Fruit fly (Drosophila melanogaster) whole organism, wandering third instar larva: ENCODE measurements around the gene CG3473.

Experiments
- CG32264 ChIP-seq: fragments of 200-800 bp; sonication (Bioruptor generic); optimal IDR thresholded peaks from 2 replicates; lab custom pipeline; 2016; ENCODE audit warnings: missing biosample characterization, missing genetic modification characterization
- CG9705 ChIP-seq: fragments of 200-800 bp; sonication (Bioruptor generic); optimal IDR thresholded peaks from 2 replicates; lab custom pipeline; 2018; ENCODE audit warnings: missing biosample characterization, mild to moderate bottlenecking, missing genetic modification characterization
- CrebA ChIP-seq: fragments of 200-800 bp; sonication (Bioruptor generic); optimal IDR thresholded peaks from 2 replicates; lab custom pipeline; 2016; ENCODE audit warnings: missing biosample characterization, mild to moderate bottlenecking, missing genetic modification characterization, borderline replicate concordance
- Dfd ChIP-seq: fragments of >200 bp; optimal IDR thresholded peaks from 2 replicates; lab custom pipeline; 2017; ENCODE audit warnings: missing biosample characterization, missing genetic modification characterization
- GATAd ChIP-seq: sonication (Bioruptor generic); optimal IDR thresholded peaks from 2 replicates; lab custom pipeline; 2016; ENCODE audit warnings: missing biosample characterization, missing genetic modification characterization
- HLH106 ChIP-seq: fragments of 200-800 bp; optimal IDR thresholded peaks from 3 replicates; lab custom pipeline; 2019; ENCODE audit warnings: missing biosample characterization, mild to moderate bottlenecking, missing genetic modification characterization, moderate library complexity
- Hnf4 ChIP-seq: fragments of 200-800 bp; sonication (Bioruptor generic); optimal IDR thresholded peaks from 2 replicates; lab custom pipeline; 2016; ENCODE audit warnings: missing biosample characterization, mild to moderate bottlenecking, missing genetic modification characterization
- Hr78 ChIP-seq: fragments of >200 bp; optimal IDR thresholded peaks from 2 replicates; lab custom pipeline; 2017; ENCODE audit warnings: missing biosample characterization, missing genetic modification characterization
- Jra ChIP-seq: sonication (Bioruptor generic); optimal IDR thresholded peaks from 2 replicates; lab custom pipeline; 2016; ENCODE audit warnings: missing biosample characterization, missing genetic modification characterization
- Mio ChIP-seq: sonication (Bioruptor generic); optimal IDR thresholded peaks from 2 replicates; lab custom pipeline; 2016; ENCODE audit warnings: missing biosample characterization, missing genetic modification characterization
- Myc ChIP-seq: fragments of >200 bp; optimal IDR thresholded peaks from 2 replicates; lab custom pipeline; 2017
- N ChIP-seq: fragments of >200 bp; optimal IDR thresholded peaks from 2 replicates; lab custom pipeline; 2018; ENCODE audit warnings: missing biosample characterization, missing external identifiers, missing genetic modification characterization
- OdsH ChIP-seq: fragments of 200-800 bp; sonication (Bioruptor generic); optimal IDR thresholded peaks from 2 replicates; lab custom pipeline; 2016; ENCODE audit warnings: missing biosample characterization, mild to moderate bottlenecking, missing genetic modification characterization
- Rel ChIP-seq, 2 experiments: fragments of 200-800 bp; sonication (Bioruptor generic) in 1 of 2; optimal IDR thresholded peaks; 2 replicates in 1 of 2; 3 replicates in 1 of 2; lab custom pipeline; 2016 to 2019; ENCODE audit warnings: mild to moderate bottlenecking in 2 of 2, missing biosample characterization in 2 of 2, missing genetic modification characterization in 2 of 2, moderate library complexity in 1 of 2
- Sp1 ChIP-seq: fragments of 200-800 bp; sonication (Bioruptor generic); optimal IDR thresholded peaks from 3 replicates; lab custom pipeline; 2019; ENCODE audit warnings: missing biosample characterization, mild to moderate bottlenecking, missing genetic modification characterization, moderate library complexity
- Vsx2 ChIP-seq: fragments of 200-300, 225-300 bp; sonication (Bioruptor generic); optimal IDR thresholded peaks from 2 replicates; lab custom pipeline; 2018; ENCODE audit warnings: missing biosample characterization, missing genetic modification characterization; ENCODE audit not compliant: partially characterized antibody
- br ChIP-seq: fragments of 200-800 bp; sonication (Bioruptor generic); optimal IDR thresholded peaks from 2 replicates; lab custom pipeline; 2016; ENCODE audit warnings: missing biosample characterization, missing genetic modification characterization
- brk ChIP-seq: fragments of 200-800 bp; sonication (Bioruptor generic); optimal IDR thresholded peaks from 2 replicates; lab custom pipeline; 2016; ENCODE audit warnings: missing biosample characterization, mild to moderate bottlenecking, missing genetic modification characterization
- dmrt93B ChIP-seq: fragments of 200-800 bp; sonication (Bioruptor generic); optimal IDR thresholded peaks from 2 replicates; lab custom pipeline; 2018; ENCODE audit warnings: missing biosample characterization, mild to moderate bottlenecking, missing genetic modification characterization
- dsf ChIP-seq: sonication (Bioruptor generic); optimal IDR thresholded peaks from 2 replicates; lab custom pipeline; 2016; ENCODE audit warnings: missing biosample characterization, missing genetic modification characterization, borderline replicate concordance
- ey ChIP-seq: fragments of 200-800 bp; sonication (Bioruptor generic); optimal IDR thresholded peaks from 2 replicates; lab custom pipeline; 2016; ENCODE audit warnings: missing biosample characterization, missing genetic modification characterization
- foxo ChIP-seq, 2 experiments: fragments of 200-800 bp; sonication (Bioruptor generic); optimal IDR thresholded peaks; 2 replicates in 1 of 2; 3 replicates in 1 of 2; lab custom pipeline; 2016 to 2017; ENCODE audit warnings: missing biosample characterization in 2 of 2, missing genetic modification characterization in 2 of 2
- h ChIP-seq: fragments of 200-800 bp; sonication (Bioruptor generic); optimal IDR thresholded peaks from 3 replicates; lab custom pipeline; 2016; ENCODE audit warnings: missing biosample characterization, mild to moderate bottlenecking, missing genetic modification characterization
- jim ChIP-seq: fragments of 175-275, 200-325 bp; sonication (Bioruptor generic); optimal IDR thresholded peaks from 2 replicates; lab custom pipeline; 2016; ENCODE audit warnings: missing biosample characterization, mild to moderate bottlenecking, missing genetic modification characterization
- lola ChIP-seq: fragments of >200 bp; optimal IDR thresholded peaks from 2 replicates; lab custom pipeline; 2017; ENCODE audit warnings: missing biosample characterization, missing genetic modification characterization
- pan ChIP-seq: fragments of >200 bp; optimal IDR thresholded peaks from 2 replicates; lab custom pipeline; 2017
- rgr ChIP-seq: fragments of 200-800 bp; sonication (Bioruptor generic); optimal IDR thresholded peaks from 3 replicates; lab custom pipeline; 2016; ENCODE audit warnings: missing biosample characterization, mild to moderate bottlenecking, missing genetic modification characterization
- sage ChIP-seq: fragments of 200-800 bp; sonication (Bioruptor generic); optimal IDR thresholded peaks from 2 replicates; lab custom pipeline; 2016; ENCODE audit warnings: missing biosample characterization, mild to moderate bottlenecking, missing genetic modification characterization
- sv ChIP-seq: fragments of 200-800 bp; sonication (Bioruptor generic); optimal IDR thresholded peaks from 3 replicates; lab custom pipeline; 2016; ENCODE audit warnings: missing biosample characterization, missing genetic modification characterization
- tai ChIP-seq: sonication (Bioruptor generic); optimal IDR thresholded peaks from 2 replicates; lab custom pipeline; 2016; ENCODE audit warnings: missing biosample characterization, missing genetic modification characterization
- woc ChIP-seq: sonication (Bioruptor generic); optimal IDR thresholded peaks from 2 replicates; lab custom pipeline; 2016; ENCODE audit warnings: missing biosample characterization, mild to moderate bottlenecking, missing genetic modification characterization

The CG3473 gene

DNA sequence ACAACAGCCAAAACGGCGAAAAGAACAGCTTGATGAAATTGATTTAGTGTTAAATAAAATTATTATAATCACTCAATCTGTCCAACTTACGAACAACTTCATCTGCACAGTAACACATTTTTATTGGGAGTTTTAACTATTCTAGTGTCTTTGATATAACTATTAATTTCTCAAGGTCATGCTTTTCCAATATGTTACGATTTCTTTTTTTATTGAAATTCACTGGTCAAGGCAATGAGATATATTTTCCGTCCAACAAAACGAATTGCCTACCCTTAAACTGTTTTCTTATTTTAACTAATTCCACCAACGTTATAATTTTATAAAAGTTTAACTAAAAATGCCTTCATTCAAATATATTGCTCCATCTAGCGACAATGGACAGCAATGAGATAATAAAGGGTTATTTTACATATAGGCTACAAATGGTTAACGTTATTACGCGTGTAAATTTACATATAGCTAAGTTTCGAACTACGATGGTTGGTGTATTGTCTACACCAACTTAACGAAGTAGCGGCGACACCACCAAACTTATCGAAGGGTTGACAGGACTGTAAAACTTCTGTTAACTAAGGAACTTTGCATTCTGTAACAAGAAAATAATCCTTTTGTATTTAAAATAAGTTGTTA lies 25.2 kb upstream of the CG3473 start:
- no peak for TF ChIP-seq dsf (GFP tag; lab: Kevin White, UChicago)
- peak; percentile 91 for TF ChIP-seq Myc (lab: Kevin White, UChicago)

DNA sequence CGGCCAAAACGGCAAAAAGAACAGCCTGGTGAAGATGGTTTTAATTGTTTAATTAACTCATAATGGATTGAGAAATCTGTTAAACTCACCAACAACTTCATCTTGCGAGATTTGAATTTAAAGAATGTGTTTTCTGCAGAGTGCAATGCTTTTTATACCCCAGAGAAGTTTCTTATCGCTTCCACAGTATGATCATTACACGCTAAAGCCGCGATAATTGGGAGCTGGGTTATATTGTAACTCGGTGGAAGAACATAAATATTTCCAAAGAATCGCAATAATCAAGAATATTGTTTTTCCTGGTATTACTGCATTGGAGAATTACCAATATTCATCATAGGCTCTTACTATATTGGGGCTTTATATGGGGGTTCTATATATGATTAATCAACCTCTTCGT lies 24.6 kb upstream of the CG3473 start, which contains the start of gene CG42680:
TSS of gene CG42680 (minus strand) at position 101 of the 400 bp plus-strand sequence.
- TF ChIP-seq GATAd (GFP tag; lab: Kevin White, UChicago) (no peak), HLH106 (tag; lab: Kevin White, UChicago) (no peak), jim (GFP tag; lab: Kevin White, UChicago) (no peak), dsf (GFP tag; lab: Kevin White, UChicago) (no peak), h (GFP tag; lab: Kevin White, UChicago) (no peak), ey (no peak), Jra (GFP tag; lab: Kevin White, UChicago) (no peak), Dfd (GFP tag; lab: Kevin White, UChicago) (no peak), CG32264 (GFP tag; lab: Kevin White, UChicago) (no peak), CG9705 (no peak), Sp1 (GFP tag; lab: Kevin White, UChicago) (no peak)

DNA sequence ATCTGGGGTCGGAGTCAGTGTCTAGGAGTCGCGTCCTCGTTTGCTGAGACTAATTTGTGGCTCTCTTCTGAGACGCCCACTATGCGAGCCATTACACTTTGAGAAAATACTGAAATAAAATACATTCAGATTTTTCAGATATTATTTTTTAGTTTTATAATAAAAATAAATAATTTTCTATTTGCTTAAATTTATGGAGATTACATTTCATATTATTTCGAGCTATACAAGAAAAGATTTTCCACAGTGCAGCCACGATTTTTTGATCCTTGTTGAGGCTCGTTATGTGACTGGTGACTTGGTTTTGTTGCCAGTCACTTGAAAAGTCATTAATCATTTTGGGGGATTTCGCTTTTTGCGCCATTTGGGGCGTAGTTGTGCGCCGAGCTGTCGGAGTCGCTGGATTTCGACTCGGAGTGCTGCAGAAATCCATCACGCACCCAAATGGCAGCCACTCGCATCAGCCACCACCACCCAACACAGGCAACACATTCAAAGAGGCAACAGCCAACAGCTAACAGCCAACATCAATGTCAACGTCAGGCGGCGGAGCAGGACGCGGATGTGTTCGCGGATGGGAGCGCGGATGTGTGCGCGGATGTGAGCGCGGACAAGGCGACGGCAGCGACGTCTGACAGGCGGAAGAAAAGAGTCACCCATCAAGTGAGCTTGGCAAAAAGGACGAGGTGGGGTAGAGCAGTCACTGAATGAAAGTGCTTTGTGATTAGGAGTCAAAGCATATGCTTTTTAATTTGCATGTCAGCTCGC lies 23.4 kb upstream of the CG3473 start:
- TF ChIP-seq sage (GFP tag; lab: Kevin White, UChicago): no peak
- TF ChIP-seq Hnf4: no peak
- no peak for TF ChIP-seq pan (lab: Kevin White, UChicago)
- peak; percentile 3 for TF ChIP-seq HLH106 (tag; lab: Kevin White, UChicago)
- no peak for TF ChIP-seq woc (GFP tag; lab: Kevin White, UChicago)
- TF ChIP-seq dmrt93B (GFP tag; lab: Kevin White, UChicago): no peak
- no peak for TF ChIP-seq brk
- TF ChIP-seq, all 38 proteins: peak for 1

DNA sequence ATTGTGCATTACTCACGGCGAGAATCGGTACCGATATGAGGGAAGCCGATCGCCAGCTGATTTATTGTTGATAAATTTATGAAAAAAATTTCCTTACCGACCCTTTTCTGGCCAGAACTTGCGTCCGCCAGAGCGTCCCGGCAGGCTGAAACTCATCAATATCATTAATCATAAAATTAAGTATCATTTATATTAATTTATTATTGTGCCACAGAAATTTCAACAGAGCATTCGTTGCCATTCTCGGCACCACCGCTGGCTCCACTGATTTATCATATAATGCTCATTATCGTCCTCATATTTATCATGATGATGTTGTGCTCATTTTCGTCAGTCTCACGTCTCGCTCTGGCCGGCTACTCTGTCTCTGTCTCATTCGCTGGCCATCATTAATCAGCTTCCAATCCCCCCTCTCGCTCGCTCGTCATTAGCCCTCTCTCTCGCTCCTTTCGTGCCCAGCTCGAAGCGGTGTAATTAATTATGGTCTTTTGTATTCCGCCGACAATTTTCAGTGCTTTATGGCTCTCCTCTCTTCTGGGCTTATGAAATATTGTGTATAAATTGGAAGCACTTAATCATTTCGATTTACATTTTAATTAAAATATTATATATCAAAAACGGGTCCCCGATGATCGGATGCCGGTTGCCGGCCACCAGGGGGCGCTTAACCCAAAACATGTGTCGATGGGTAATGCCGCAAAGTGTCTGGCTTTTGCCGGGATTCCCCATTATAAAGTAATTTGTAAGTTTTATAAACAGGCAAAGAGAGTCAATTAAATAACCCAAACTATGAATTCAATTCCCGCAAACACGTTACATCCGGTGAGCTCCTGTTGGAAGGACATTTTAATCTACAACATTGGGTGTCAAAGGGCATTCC lies 17.4 kb upstream of the CG3473 start:
- no peak for TF ChIP-seq lola (GFP tag; lab: Kevin White, UChicago)
- no peak for TF ChIP-seq sv
- no peak for TF ChIP-seq Hnf4
- TF ChIP-seq CrebA (GFP tag; lab: Kevin White, UChicago): no peak
- TF ChIP-seq OdsH (GFP tag; lab: Kevin White, UChicago): no peak
- TF ChIP-seq h (GFP tag; lab: Kevin White, UChicago): no peak
- TF ChIP-seq Dfd (GFP tag; lab: Kevin White, UChicago): no peak
- TF ChIP-seq CG32264 (GFP tag; lab: Kevin White, UChicago): no peak
- no peak for TF ChIP-seq jim (GFP tag; lab: Kevin White, UChicago)
- no peak for TF ChIP-seq HLH106 (tag; lab: Kevin White, UChicago)
- no peak for TF ChIP-seq ey
- no peak for TF ChIP-seq N
- TF ChIP-seq Rel (GFP tag; optimal IDR thresholded peaks at IDR 0.05; lab: Kevin White, UChicago): no peak
- TF ChIP-seq Rel (tag; optimal IDR thresholded peaks at IDR 0.05; lab: Kevin White, UChicago): peak; percentile 85
- no peak for TF ChIP-seq rgr
- TF ChIP-seq Vsx2 (GFP tag; lab: Kevin White, UChicago): peak; percentile 44
- no peak for TF ChIP-seq Mio (GFP tag; lab: Kevin White, UChicago)
- no peak for TF ChIP-seq tai (GFP tag; lab: Kevin White, UChicago)
- TF ChIP-seq, all 38 proteins: peak for 2

DNA sequence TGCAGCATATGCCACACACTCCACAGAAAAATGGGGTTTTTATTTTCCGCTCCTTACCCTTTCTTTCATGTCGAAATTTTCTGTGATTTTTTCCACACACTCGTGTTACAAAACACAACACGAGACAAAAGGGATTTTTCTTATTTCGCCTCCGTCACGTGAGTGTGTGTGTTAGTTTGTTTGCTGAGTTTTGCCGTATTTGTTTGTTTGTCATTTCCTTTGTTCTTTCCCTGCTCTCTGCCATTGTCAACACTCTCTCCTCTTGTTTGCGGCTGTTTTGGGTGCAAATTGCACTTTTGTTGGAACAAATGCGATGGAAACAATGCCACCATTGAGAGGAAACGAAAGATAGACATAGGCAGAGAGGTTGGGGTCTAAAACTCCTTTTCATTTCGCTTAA lies 15.9 kb upstream of the CG3473 start:
- TF ChIP-seq Hnf4 (no peak), Myc (lab: Kevin White, UChicago) (no peak), br (GFP tag; lab: Kevin White, UChicago) (no peak), foxo (GFP tag; optimal IDR thresholded peaks at IDR 0.05; lab: Kevin White, UChicago) (no peak), h (GFP tag; lab: Kevin White, UChicago) (no peak), sv (no peak), rgr (no peak), Vsx2 (GFP tag; lab: Kevin White, UChicago) (no peak), dmrt93B (GFP tag; lab: Kevin White, UChicago) (no peak), pan (lab: Kevin White, UChicago) (no peak), Hr78 (GFP tag; lab: Kevin White, UChicago) (no peak), Rel (GFP tag; optimal IDR thresholded peaks at IDR 0.05; lab: Kevin White, UChicago) (no peak), Rel (tag; optimal IDR thresholded peaks at IDR 0.05; lab: Kevin White, UChicago) (no peak)
